Worm (Caenorhabditis elegans) whole organism, young adult: ENCODE measurements around the gene ccpp-6.
A peak's percentile ranks its signal among the peaks of the same experiment; 100 is the strongest.

ENCODE experiments used
- B0336.3 ChIP-seq: fragments of 200-800 bp; sonication (Bioruptor generic); IDR thresholded peaks from 2 replicates; pipeline ENCODE4 v1.3.6; 2022; ENCODE audit warnings: missing genetic modification characterization, missing compliant biosample characterization
- F39B2.1 ChIP-seq: fragments of 200-800 bp; sonication (Bioruptor generic); IDR thresholded peaks from 2 replicates; pipeline ENCODE4 v1.3.6; 2022; ENCODE audit warnings: missing genetic modification reagents, missing genetic modification characterization, missing compliant biosample characterization
- F49E8.2 ChIP-seq: sonication (generic microtip); optimal IDR thresholded peaks from 3 replicates; lab custom pipeline; 2017; ENCODE audit warnings: missing genetic modification characterization, mild to moderate bottlenecking, missing compliant biosample characterization, antibody characterized with exemption, moderate library complexity; ENCODE audit not compliant: insufficient read depth
- K11D2.4 ChIP-seq: fragments of 200-800 bp; sonication (Bioruptor generic); IDR thresholded peaks from 2 replicates; pipeline ENCODE4 v1.3.6; 2022; ENCODE audit warnings: missing genetic modification reagents, missing genetic modification characterization, missing compliant biosample characterization
- K12H6.12 ChIP-seq: fragments of 200-800 bp; sonication (Bioruptor generic); optimal IDR thresholded peaks from 2 replicates; lab custom pipeline; 2018; ENCODE audit warnings: mild to moderate bottlenecking, missing genetic modification characterization, missing compliant biosample characterization
- T07F8.4 ChIP-seq: sonication (generic microtip); optimal IDR thresholded peaks from 2 replicates; lab custom pipeline; 2016; ENCODE audit warnings: mild to moderate bottlenecking, missing genetic modification characterization, moderate library complexity, missing compliant biosample characterization
- T26A5.8 ChIP-seq: sonication (generic microtip); optimal IDR thresholded peaks from 2 replicates; lab custom pipeline; 2016; ENCODE audit warnings: missing genetic modification characterization, missing compliant biosample characterization
- Y53G8AR.9 ChIP-seq: fragments of 200-800 bp; sonication (Bioruptor generic); conservative IDR thresholded peaks from 2 replicates; pipeline ENCODE4 v1.3.6; 2022; ENCODE audit warnings: missing genetic modification reagents, missing genetic modification characterization, missing compliant biosample characterization
- Y79H2A.3 ChIP-seq: fragments of 200-800 bp; sonication (Bioruptor generic); conservative IDR thresholded peaks from 2 replicates; pipeline ENCODE4 v1.3.6; 2022; ENCODE audit warnings: missing genetic modification reagents, missing genetic modification characterization, missing compliant biosample characterization
- akir-1 ChIP-seq: fragments of 200-800 bp; sonication (Bioruptor generic); optimal IDR thresholded peaks from 2 replicates; lab custom pipeline; 2018; ENCODE audit warnings: mild to moderate bottlenecking, missing genetic modification characterization, moderate library complexity, missing compliant biosample characterization
- aptf-3 ChIP-seq: fragments of 200-800 bp; sonication (Bioruptor generic); IDR thresholded peaks from 2 replicates; pipeline ENCODE4 v1.3.6; 2022; ENCODE audit warnings: missing genetic modification characterization, missing compliant biosample characterization
- athp-1 ChIP-seq: sonication (generic microtip); optimal IDR thresholded peaks from 2 replicates; lab custom pipeline; 2017; ENCODE audit warnings: mild to moderate bottlenecking, missing genetic modification characterization, missing compliant biosample characterization
- attf-5 ChIP-seq: fragments of 200-800 bp; sonication (Bioruptor generic); optimal IDR thresholded peaks from 2 replicates; lab custom pipeline; 2018; ENCODE audit warnings: mild to moderate bottlenecking, missing genetic modification characterization, missing compliant biosample characterization
- ccch-3 ChIP-seq: fragments of 200-800 bp; sonication (Bioruptor generic); optimal IDR thresholded peaks from 2 replicates; lab custom pipeline; 2018; ENCODE audit warnings: mild to moderate bottlenecking, missing genetic modification characterization, missing compliant biosample characterization
- ceh-100 ChIP-seq: fragments of 200-800 bp; sonication (Bioruptor generic); IDR thresholded peaks from 2 replicates; pipeline ENCODE4 v1.3.6; 2022; ENCODE audit warnings: missing genetic modification reagents, missing genetic modification characterization, missing compliant biosample characterization
- ceh-40 ChIP-seq: fragments of 200-800 bp; sonication (Bioruptor generic); IDR thresholded peaks from 2 replicates; pipeline ENCODE4 v1.3.6; 2022; ENCODE audit warnings: missing genetic modification characterization, missing compliant biosample characterization
- ceh-58 ChIP-seq: fragments of 200-800 bp; sonication (Bioruptor generic); IDR thresholded peaks from 2 replicates; pipeline ENCODE4 v1.3.6; 2022; ENCODE audit warnings: missing genetic modification characterization, missing compliant biosample characterization
- ceh-91 ChIP-seq: fragments of 200-800 bp; sonication (Bioruptor generic); IDR thresholded peaks from 2 replicates; pipeline ENCODE4 v1.3.6; 2022; ENCODE audit warnings: missing genetic modification reagents, missing genetic modification characterization, missing compliant biosample characterization
- chd-7 ChIP-seq: sonication (generic microtip); optimal IDR thresholded peaks from 2 replicates; lab custom pipeline; 2016; ENCODE audit warnings: mild to moderate bottlenecking, missing genetic modification characterization, moderate library complexity, missing compliant biosample characterization
- dox-1 ChIP-seq: fragments of 200-800 bp; sonication (Bioruptor generic); IDR thresholded peaks from 2 replicates; pipeline ENCODE4 v1.3.6; 2022; ENCODE audit warnings: missing genetic modification reagents, missing genetic modification characterization, missing compliant biosample characterization
- dpl-1 ChIP-seq: fragments of 150-350 bp; optimal IDR thresholded peaks from 2 replicates; lab custom pipeline; 2014; ENCODE audit warnings: missing biosample characterization, missing genetic modification reagents, missing genetic modification characterization
- efl-1 ChIP-seq: fragments of 150-350 bp; optimal IDR thresholded peaks from 2 replicates; lab custom pipeline; 2014; ENCODE audit warnings: missing biosample characterization, missing genetic modification reagents, missing genetic modification characterization
- hlh-26 ChIP-seq: fragments of 200-800 bp; sonication (Bioruptor generic); conservative IDR thresholded peaks from 2 replicates; pipeline ENCODE4 v1.3.6; 2022; ENCODE audit warnings: missing genetic modification reagents, missing genetic modification characterization, missing compliant biosample characterization
- hmg-1.2 ChIP-seq: fragments of 200-800 bp; sonication (Bioruptor generic); IDR thresholded peaks from 2 replicates; pipeline ENCODE4 v1.3.6; 2022; ENCODE audit warnings: missing genetic modification reagents, missing genetic modification characterization, missing compliant biosample characterization
- hrde-1 ChIP-seq: sonication (generic microtip); optimal IDR thresholded peaks from 2 replicates; lab custom pipeline; 2016; ENCODE audit warnings: missing genetic modification characterization, mild to moderate bottlenecking, missing compliant biosample characterization, moderate library complexity, missing genotype, missing genetic modification reagents, borderline replicate concordance
- hsf-1 ChIP-seq: fragments of 200-800 bp; sonication (Bioruptor generic); IDR thresholded peaks from 2 replicates; pipeline ENCODE4 v1.3.6; 2022; ENCODE audit warnings: missing genetic modification reagents, missing genetic modification characterization, missing compliant biosample characterization
- let-526 ChIP-seq: fragments of 200-800 bp; sonication (Bioruptor generic); IDR thresholded peaks from 2 replicates; pipeline ENCODE4 v1.3.6; 2022; ENCODE audit warnings: missing genetic modification reagents, missing genetic modification characterization, missing compliant biosample characterization
- lin-54 ChIP-seq: fragments of 200-800 bp; sonication (Bioruptor generic); optimal IDR thresholded peaks from 2 replicates; lab custom pipeline; 2018; ENCODE audit warnings: mild to moderate bottlenecking, missing genetic modification characterization, missing compliant biosample characterization
- lir-1 ChIP-seq: fragments of 200-800 bp; sonication (Bioruptor generic); conservative IDR thresholded peaks from 2 replicates; pipeline ENCODE4 v1.3.6; 2022; ENCODE audit warnings: missing genetic modification reagents, missing genetic modification characterization, missing compliant biosample characterization
- madf-3 ChIP-seq: fragments of 200-800 bp; sonication (Bioruptor generic); IDR thresholded peaks from 2 replicates; pipeline ENCODE4 v1.3.6; 2022; ENCODE audit warnings: missing genetic modification reagents, missing genetic modification characterization, missing compliant biosample characterization
- mcd-1 ChIP-seq: fragments of 200-800 bp; sonication (Bioruptor generic); IDR thresholded peaks from 2 replicates; pipeline ENCODE4 v1.3.6; 2022; ENCODE audit warnings: missing genetic modification reagents, missing genetic modification characterization, missing compliant biosample characterization
- mxl-1 ChIP-seq: sonication (generic microtip); optimal IDR thresholded peaks from 2 replicates; lab custom pipeline; 2016; ENCODE audit warnings: missing genetic modification characterization, missing compliant biosample characterization
- nhr-120 ChIP-seq: fragments of 200-800 bp; sonication (Bioruptor generic); IDR thresholded peaks from 2 replicates; pipeline ENCODE4 v1.3.6; 2022; ENCODE audit warnings: missing genetic modification characterization, missing compliant biosample characterization
- nhr-27 ChIP-seq: fragments of 200-800 bp; sonication (Bioruptor generic); optimal IDR thresholded peaks from 2 replicates; lab custom pipeline; 2018; ENCODE audit warnings: mild to moderate bottlenecking, missing genetic modification characterization, moderate library complexity, missing compliant biosample characterization
- rcor-1 ChIP-seq: fragments of 200-800 bp; sonication (Bioruptor generic); IDR thresholded peaks from 2 replicates; pipeline ENCODE4 v1.3.6; 2022; ENCODE audit warnings: missing genetic modification reagents, missing genetic modification characterization, missing compliant biosample characterization
- rec-8 ChIP-seq, 2 experiments: sonication (generic microtip); optimal IDR thresholded peaks; 2 replicates each; lab custom pipeline; 2016; ENCODE audit warnings: mild to moderate bottlenecking in 2 of 2, missing genetic modification characterization in 2 of 2, missing genetic modification reagents in 2 of 2, missing genotype in 2 of 2, missing biosample characterization in 1 of 2, missing compliant biosample characterization in 1 of 2, moderate library complexity in 1 of 2
- sea-2 ChIP-seq: fragments of 200-800 bp; sonication (Bioruptor generic); IDR thresholded peaks from 2 replicates; pipeline ENCODE4 v1.3.6; 2022; ENCODE audit warnings: missing genetic modification characterization, missing compliant biosample characterization
- sptf-2 ChIP-seq: fragments of 200-800 bp; sonication (Bioruptor generic); optimal IDR thresholded peaks from 2 replicates; lab custom pipeline; 2018; ENCODE audit warnings: mild to moderate bottlenecking, missing genetic modification characterization, missing compliant biosample characterization
- tlf-1 ChIP-seq: fragments of 200-800 bp; sonication (Bioruptor generic); optimal IDR thresholded peaks from 2 replicates; lab custom pipeline; 2018; ENCODE audit warnings: mild to moderate bottlenecking, missing genetic modification characterization, missing compliant biosample characterization
- unc-130 ChIP-seq: sonication (generic microtip); optimal IDR thresholded peaks from 2 replicates; lab custom pipeline; 2016; ENCODE audit warnings: missing genetic modification reagents, missing genetic modification characterization, missing compliant biosample characterization
- unc-62 ChIP-seq: fragments of 150-350 bp; optimal IDR thresholded peaks from 2 replicates; lab custom pipeline; 2014; ENCODE audit warnings: missing biosample characterization, missing genetic modification reagents, missing genetic modification characterization
- xnd-1 ChIP-seq: sonication (generic microtip); optimal IDR thresholded peaks from 2 replicates; lab custom pipeline; 2016; ENCODE audit warnings: missing genotype, missing genetic modification reagents, missing genetic modification characterization, missing compliant biosample characterization
- zfh-2 ChIP-seq: fragments of 200-800 bp; sonication (Bioruptor generic); conservative IDR thresholded peaks from 2 replicates; pipeline ENCODE4 v1.3.6; 2022; ENCODE audit warnings: missing genetic modification reagents, missing genetic modification characterization, missing compliant biosample characterization
- zim-3 ChIP-seq: sonication (generic microtip); optimal IDR thresholded peaks from 2 replicates; lab custom pipeline; 2017; ENCODE audit warnings: mild to moderate bottlenecking, missing genetic modification characterization, moderate library complexity, missing compliant biosample characterization
- ztf-22 ChIP-seq: fragments of 200-800 bp; sonication (Bioruptor generic); optimal IDR thresholded peaks from 2 replicates; lab custom pipeline; 2018; ENCODE audit warnings: mild to moderate bottlenecking, missing genetic modification characterization, moderate library complexity, missing compliant biosample characterization
- ztf-25 ChIP-seq: fragments of 200-800 bp; sonication (Bioruptor generic); IDR thresholded peaks from 2 replicates; pipeline ENCODE4 v1.3.6; 2022; ENCODE audit warnings: missing genetic modification reagents, missing genetic modification characterization, missing compliant biosample characterization
- ztf-28 ChIP-seq: fragments of 200-800 bp; sonication (Bioruptor generic); IDR thresholded peaks from 2 replicates; pipeline ENCODE4 v1.3.6; 2022; ENCODE audit warnings: missing genetic modification reagents, missing genetic modification characterization, missing compliant biosample characterization

Gene ccpp-6

ce11 chrII:5391447-5391846 lies 4.3 kb upstream of the ccpp-6 start:
- TF ChIP-seq F49E8.2 (tag; lab: Kevin White, UChicago) (no peak), ceh-58 (GFP tag; lab: Robert Waterston, UW) (no peak), hlh-26 (GFP tag; lab: Robert Waterston, UW) (no peak), lin-54 (GFP tag; lab: Kevin White, UChicago) (peak; percentile 25), madf-3 (GFP tag; lab: Robert Waterston, UW) (no peak), dpl-1 (GFP tag; lab: Kevin White, UChicago) (no peak), nhr-27 (tag; lab: Kevin White, UChicago) (no peak)
- TF ChIP-seq, all 124 proteins: peak for 1

DNA sequence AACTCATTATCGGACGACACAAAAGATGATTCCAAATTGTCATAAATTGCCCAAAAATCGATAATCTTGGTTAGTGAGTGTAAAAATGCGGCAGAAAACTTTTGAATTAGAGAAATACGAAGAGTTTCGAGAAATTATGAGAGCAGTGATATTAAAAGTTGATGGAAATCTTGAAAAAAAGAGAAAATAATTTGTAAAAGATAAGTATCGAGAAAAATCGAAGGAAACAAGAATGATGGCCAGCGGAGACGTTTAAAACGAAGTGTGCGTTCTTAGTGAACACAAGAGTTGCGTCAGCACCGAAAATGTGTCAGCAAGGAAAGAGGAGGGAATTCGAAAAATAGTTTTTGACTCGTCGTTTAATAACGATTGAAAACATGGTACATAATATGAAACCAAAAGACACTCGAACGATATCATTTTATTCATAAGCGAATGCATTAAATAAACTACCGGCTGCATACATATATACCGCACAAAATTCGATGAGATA lies 2.8 kb upstream of the ccpp-6 start, which contains the start of gene ndx-6:
Gene ndx-6 (minus strand): TSS at position 51 of the 493 bp plus-strand sequence.
- TF ChIP-seq rec-8 (tag; optimal IDR thresholded peaks at IDR 0.05; lab: Kevin White, UChicago), result no peak
- no peak for TF ChIP-seq sea-2 (GFP tag; lab: Robert Waterston, UW)
- peak; percentile 79 for TF ChIP-seq mcd-1 (GFP tag; lab: Robert Waterston, UW)
- TF ChIP-seq ceh-100 (GFP tag; lab: Robert Waterston, UW), result peak; percentile 60; the same call in 1 of the 2 replicates
- TF ChIP-seq sptf-2, result no peak
- TF ChIP-seq dox-1 (GFP tag; lab: Robert Waterston, UW), result peak; percentile 67
- peak; percentile 79 for TF ChIP-seq rcor-1
- no peak for TF ChIP-seq zfh-2 (GFP tag; lab: Robert Waterston, UW)
- TF ChIP-seq ceh-91 (GFP tag; lab: Robert Waterston, UW), result 0 out of 2 replicates have a peak, but pooled peaks have one; percentile 33
- no peak for TF ChIP-seq ceh-40 (GFP tag; lab: Robert Waterston, UW)
- no peak for TF ChIP-seq T26A5.8 (tag; lab: Kevin White, UChicago)
- TF ChIP-seq aptf-3 (GFP tag; lab: Robert Waterston, UW), result no peak
- TF ChIP-seq lir-1 (GFP tag; lab: Robert Waterston, UW), result no peak
- TF ChIP-seq B0336.3 (GFP tag; lab: Robert Waterston, UW), result 0 out of 2 replicates have a peak, but pooled peaks have one; percentile 55
- peak; percentile 61; the same call in 1 of the 2 replicates for TF ChIP-seq K11D2.4 (GFP tag; lab: Robert Waterston, UW)
- TF ChIP-seq ceh-58 (GFP tag; lab: Robert Waterston, UW), result no peak
- TF ChIP-seq F49E8.2 (tag; lab: Kevin White, UChicago), result peak; percentile 30
- TF ChIP-seq hrde-1 (tag; lab: Kevin White, UChicago), result no peak
- no peak for TF ChIP-seq T07F8.4 (tag; lab: Kevin White, UChicago)
- TF ChIP-seq let-526 (GFP tag; lab: Robert Waterston, UW), result no peak
- TF ChIP-seq nhr-120 (GFP tag; lab: Robert Waterston, UW), result no peak
- TF ChIP-seq ccch-3 (GFP tag; lab: Kevin White, UChicago), result no peak
- peak; percentile 53; the same call in 1 of the 2 replicates for TF ChIP-seq hsf-1
- TF ChIP-seq attf-5 (GFP tag; lab: Kevin White, UChicago), result peak; percentile 77
- TF ChIP-seq athp-1, result peak; percentile 38
- TF ChIP-seq hmg-1.2 (GFP tag; lab: Robert Waterston, UW), result peak; percentile 43; the same call in 1 of the 2 replicates
- TF ChIP-seq xnd-1, result peak; percentile 26
- no peak for TF ChIP-seq zim-3 (tag; lab: Kevin White, UChicago)
- no peak for TF ChIP-seq ztf-28 (GFP tag; lab: Robert Waterston, UW)
- no peak for TF ChIP-seq mxl-1
- TF ChIP-seq tlf-1 (GFP tag; lab: Kevin White, UChicago), result peak; percentile 28
- TF ChIP-seq F39B2.1 (GFP tag; lab: Robert Waterston, UW), result no peak
- TF ChIP-seq ztf-22, result no peak
- no peak for TF ChIP-seq unc-62
- TF ChIP-seq efl-1 (GFP tag; lab: Kevin White, UChicago), result peak; percentile 85
- no peak for TF ChIP-seq Y79H2A.3 (GFP tag; lab: Robert Waterston, UW)
- no peak for TF ChIP-seq akir-1 (GFP tag; lab: Kevin White, UChicago)
- no peak for TF ChIP-seq ztf-25
- peak; percentile 78 for TF ChIP-seq Y53G8AR.9
- TF ChIP-seq chd-7 (tag; lab: Kevin White, UChicago), result no peak
- no peak for TF ChIP-seq K12H6.12 (tag; lab: Kevin White, UChicago)
- TF ChIP-seq unc-130 (GFP tag; lab: Kevin White, UChicago), result no peak
